Worm (Caenorhabditis elegans) whole organism, late embryonic: Measurements from ENCODE around the gene nhr-267.

ENCODE experiments used
- F13H6.1 ChIP-seq: sonication (generic microtip); optimal IDR thresholded peaks from 2 replicates; lab custom pipeline; 2016; ENCODE audit warnings: missing genetic modification characterization, missing compliant biosample characterization
- ama-1 ChIP-seq: fragments of 150-350 bp; optimal IDR thresholded peaks from 2 replicates; lab custom pipeline; 2014
- ceh-30 ChIP-seq: fragments of 150-350 bp; optimal IDR thresholded peaks from 2 replicates; lab custom pipeline; 2014; ENCODE audit warnings: missing biosample characterization, missing genetic modification characterization
- dve-1 ChIP-seq: sonication (generic microtip); optimal IDR thresholded peaks from 2 replicates; lab custom pipeline; 2017; ENCODE audit warnings: antibody characterized with exemption, mild to moderate bottlenecking, missing genetic modification characterization, missing compliant biosample characterization
- gmeb-2 ChIP-seq: sonication (generic microtip); optimal IDR thresholded peaks from 2 replicates; lab custom pipeline; 2016; ENCODE audit warnings: missing genetic modification characterization, inconsistent platforms, missing compliant biosample characterization
- hlh-30 ChIP-seq: sonication (generic microtip); optimal IDR thresholded peaks from 2 replicates; lab custom pipeline; 2017; ENCODE audit warnings: antibody characterized with exemption, missing genetic modification characterization, missing compliant biosample characterization; ENCODE audit not compliant: insufficient read depth
- nfya-1 ChIP-seq: sonication (generic microtip); optimal IDR thresholded peaks from 2 replicates; lab custom pipeline; 2017; ENCODE audit warnings: missing genetic modification characterization, mild to moderate bottlenecking, missing compliant biosample characterization, antibody characterized with exemption, moderate library complexity
- nhr-232 ChIP-seq: sonication (generic microtip); optimal IDR thresholded peaks from 2 replicates; lab custom pipeline; 2016; ENCODE audit warnings: missing genetic modification characterization, missing compliant biosample characterization
- odd-2 ChIP-seq: sonication (generic microtip); optimal IDR thresholded peaks from 2 replicates; lab custom pipeline; 2017; ENCODE audit warnings: antibody characterized with exemption, mild to moderate bottlenecking, missing genetic modification characterization, missing compliant biosample characterization
- pha-4 ChIP-seq: fragments of 150-350 bp; optimal IDR thresholded peaks from 2 replicates; lab custom pipeline; 2018; ENCODE audit warnings: missing biosample characterization, missing genetic modification reagents, missing genetic modification characterization
- pqm-1 ChIP-seq: sonication (generic microtip); optimal IDR thresholded peaks from 2 replicates; lab custom pipeline; 2016; ENCODE audit warnings: missing genetic modification characterization, missing compliant biosample characterization
- rnt-1 ChIP-seq: sonication (generic microtip); optimal IDR thresholded peaks from 2 replicates; lab custom pipeline; 2016; ENCODE audit warnings: missing genetic modification characterization, missing compliant biosample characterization
- tbx-2 ChIP-seq: sonication (generic microtip); optimal IDR thresholded peaks from 2 replicates; lab custom pipeline; 2016; ENCODE audit warnings: missing genetic modification characterization, missing compliant biosample characterization

ce11 chrIV:9333007-9333406, 46.8 kb upstream of the nhr-267 start:
- TF ChIP-seq pqm-1 (tag; lab: Kevin White, UChicago): no peak
- TF ChIP-seq odd-2 (tag; lab: Kevin White, UChicago): no peak
- no peak for TF ChIP-seq nhr-232
- TF ChIP-seq rnt-1 (tag; lab: Kevin White, UChicago): no peak
- TF ChIP-seq F13H6.1 (tag; lab: Kevin White, UChicago): no peak
- TF ChIP-seq tbx-2 (tag; lab: Kevin White, UChicago): no peak
- no peak for TF ChIP-seq ama-1 (lab: Kevin White, UChicago)
- no peak for TF ChIP-seq dve-1
- TF ChIP-seq hlh-30 (tag; lab: Kevin White, UChicago): no peak
- no peak for TF ChIP-seq pha-4 (tag; lab: Kevin White, UChicago)
- TF ChIP-seq nfya-1: no peak
- no peak for TF ChIP-seq gmeb-2
- no peak for TF ChIP-seq ceh-30 (tag; lab: Kevin White, UChicago)
